Worm (Caenorhabditis elegans) whole organism, early embryonic: ENCODE measurements around the gene str-169.

Experiments
- B0310.2 ChIP-seq: sonication (generic microtip); optimal IDR thresholded peaks from 2 replicates; lab custom pipeline; 2016; ENCODE audit warnings: mild to moderate bottlenecking, missing genetic modification characterization, missing compliant biosample characterization
- F13C5.2 ChIP-seq: sonication (generic microtip); optimal IDR thresholded peaks from 2 replicates; lab custom pipeline; 2017; ENCODE audit warnings: mild to moderate bottlenecking, missing genetic modification characterization, inconsistent platforms, missing compliant biosample characterization
- aly-1 ChIP-seq: sonication (generic microtip); optimal IDR thresholded peaks from 2 replicates; lab custom pipeline; 2016; ENCODE audit warnings: missing genetic modification characterization, missing compliant biosample characterization
- ama-1 ChIP-seq: fragments of 150-350 bp; optimal IDR thresholded peaks from 2 replicates; lab custom pipeline; 2014
- ceh-13 ChIP-seq: fragments of 200-800 bp; sonication (Bioruptor generic); optimal IDR thresholded peaks from 2 replicates; lab custom pipeline; 2018; ENCODE audit warnings: mild to moderate bottlenecking, missing genetic modification characterization, missing compliant biosample characterization
- ceh-36 ChIP-seq: sonication (generic microtip); optimal IDR thresholded peaks from 2 replicates; lab custom pipeline; 2016; ENCODE audit warnings: missing genetic modification characterization, inconsistent platforms, missing compliant biosample characterization
- ets-7 ChIP-seq: sonication (generic microtip); optimal IDR thresholded peaks from 2 replicates; lab custom pipeline; 2016; ENCODE audit warnings: missing genotype, missing genetic modification characterization, missing compliant biosample characterization
- flt-1 ChIP-seq: fragments of 200-800 bp; sonication (Bioruptor generic); IDR thresholded peaks from 2 replicates; pipeline ENCODE4 v1.3.6; 2022; ENCODE audit warnings: missing genetic modification characterization, missing compliant biosample characterization
- hmbx-1 ChIP-seq: sonication (generic microtip); optimal IDR thresholded peaks from 2 replicates; lab custom pipeline; 2016; ENCODE audit warnings: mild to moderate bottlenecking, missing genetic modification characterization, missing compliant biosample characterization
- hmg-4 ChIP-seq: fragments of 200-800 bp; sonication (Bioruptor generic); optimal IDR thresholded peaks from 2 replicates; lab custom pipeline; 2018; ENCODE audit warnings: mild to moderate bottlenecking, missing genetic modification characterization, missing compliant biosample characterization
- hnd-1 ChIP-seq: sonication (generic microtip); optimal IDR thresholded peaks from 2 replicates; lab custom pipeline; 2016; ENCODE audit warnings: missing genetic modification characterization, missing compliant biosample characterization
- pes-1 ChIP-seq: fragments of 200-800 bp; sonication (Bioruptor generic); IDR thresholded peaks from 2 replicates; pipeline ENCODE4 v1.3.6; 2022; ENCODE audit warnings: missing genetic modification reagents, missing genetic modification characterization, missing compliant biosample characterization
- scrt-1 ChIP-seq: fragments of 200-800 bp; sonication (Bioruptor generic); IDR thresholded peaks from 2 replicates; pipeline ENCODE4 v1.3.6; 2022; ENCODE audit warnings: missing genetic modification characterization, missing compliant biosample characterization
- sea-1 ChIP-seq: fragments of 200-800 bp; sonication (Bioruptor generic); conservative IDR thresholded peaks from 2 replicates; pipeline ENCODE4 v1.3.6; 2022; ENCODE audit warnings: missing genetic modification characterization, missing compliant biosample characterization
- tbx-11 ChIP-seq: fragments of 200-800 bp; sonication (Bioruptor generic); IDR thresholded peaks from 2 replicates; pipeline ENCODE4 v1.3.6; 2022; ENCODE audit warnings: missing genetic modification characterization, missing compliant biosample characterization
- tbx-37 ChIP-seq: fragments of 200-800 bp; sonication (Bioruptor generic); conservative IDR thresholded peaks from 2 replicates; pipeline ENCODE4 v1.3.6; 2022; ENCODE audit warnings: missing genetic modification reagents, missing genetic modification characterization, missing compliant biosample characterization
- tra-4 ChIP-seq: sonication (generic microtip); optimal IDR thresholded peaks from 2 replicates; lab custom pipeline; 2017; ENCODE audit warnings: missing genetic modification characterization, missing compliant biosample characterization

str-169 gene

DNA sequence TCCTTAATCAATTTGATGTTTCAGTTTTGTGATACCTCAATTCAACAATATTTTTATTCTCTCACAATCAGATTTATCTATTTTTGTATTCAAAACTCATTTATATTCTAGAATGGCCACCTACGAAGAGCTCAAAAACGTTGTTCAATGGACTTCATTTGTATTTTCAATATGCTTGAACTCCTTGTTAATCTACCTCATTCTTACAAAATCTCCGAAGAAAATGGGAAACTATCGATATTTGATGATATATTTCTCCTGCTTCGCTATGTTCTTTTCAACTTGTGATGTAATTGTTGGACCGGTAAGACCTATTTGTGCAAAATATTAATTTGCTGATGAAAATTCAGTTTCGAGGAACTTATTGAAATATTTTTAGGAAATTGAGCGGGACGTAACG is 14.8 kb downstream of the str-169 start, which contains the start of gene str-164:
Gene str-164 (plus strand): TSS at position 113 of the 400 bp plus-strand sequence.
- no peak for TF ChIP-seq pes-1 (GFP tag; lab: Robert Waterston, UW)
- TF ChIP-seq tbx-11 (GFP tag; lab: Robert Waterston, UW): no peak
- no peak for TF ChIP-seq ceh-13
- TF ChIP-seq ets-7 (tag; lab: Kevin White, UChicago): no peak
- TF ChIP-seq ceh-36 (tag; lab: Kevin White, UChicago): no peak
- TF ChIP-seq tra-4 (tag; lab: Kevin White, UChicago): no peak
- no peak for TF ChIP-seq hnd-1 (tag; lab: Kevin White, UChicago)
- TF ChIP-seq hmbx-1: no peak
- no peak for TF ChIP-seq scrt-1
- TF ChIP-seq aly-1: no peak
- TF ChIP-seq F13C5.2: no peak
- no peak for TF ChIP-seq sea-1 (GFP tag; lab: Robert Waterston, UW)
- TF ChIP-seq ama-1 (lab: Kevin White, UChicago): no peak
- no peak for TF ChIP-seq flt-1 (GFP tag; lab: Robert Waterston, UW)
- TF ChIP-seq hmg-4 (GFP tag; lab: Kevin White, UChicago): no peak
- no peak for TF ChIP-seq tbx-37
- TF ChIP-seq B0310.2: no peak

DNA sequence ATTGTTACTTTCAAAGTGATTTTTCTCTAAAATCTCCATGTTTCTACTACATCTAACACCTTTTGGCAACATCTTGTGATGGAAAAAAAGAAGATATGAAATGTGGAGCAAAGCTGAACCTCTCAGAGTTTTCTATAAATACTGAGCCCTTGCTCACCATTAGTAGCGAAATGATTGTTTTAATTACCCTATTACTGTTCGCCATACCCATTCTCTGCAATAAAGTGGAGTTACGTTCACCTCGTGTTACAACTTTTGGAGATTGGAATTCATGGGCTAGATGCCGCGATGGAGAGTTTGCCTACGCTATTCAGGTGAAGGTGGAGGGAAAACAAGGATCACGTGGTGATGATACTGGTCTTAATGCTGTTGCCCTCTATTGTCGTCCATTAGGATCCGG is 18.0 kb downstream of the str-169 start, which contains the start of gene txt-3:
Gene txt-3 (plus strand): TSS at position 125 of the 400 bp plus-strand sequence.
- TF ChIP-seq ceh-36 (tag; lab: Kevin White, UChicago): no peak
- TF ChIP-seq flt-1 (GFP tag; lab: Robert Waterston, UW): no peak
- no peak for TF ChIP-seq ceh-13
- no peak for TF ChIP-seq tbx-11 (GFP tag; lab: Robert Waterston, UW)
- TF ChIP-seq scrt-1: no peak
- no peak for TF ChIP-seq aly-1
- TF ChIP-seq B0310.2: no peak
- TF ChIP-seq hmg-4 (GFP tag; lab: Kevin White, UChicago): no peak
- no peak for TF ChIP-seq sea-1 (GFP tag; lab: Robert Waterston, UW)
- TF ChIP-seq hmbx-1: no peak
- TF ChIP-seq ama-1 (lab: Kevin White, UChicago): no peak
- no peak for TF ChIP-seq tra-4 (tag; lab: Kevin White, UChicago)
- TF ChIP-seq ets-7 (tag; lab: Kevin White, UChicago): no peak
- no peak for TF ChIP-seq tbx-37
- TF ChIP-seq F13C5.2: no peak
- TF ChIP-seq hnd-1 (tag; lab: Kevin White, UChicago): no peak
- TF ChIP-seq pes-1 (GFP tag; lab: Robert Waterston, UW): no peak

DNA sequence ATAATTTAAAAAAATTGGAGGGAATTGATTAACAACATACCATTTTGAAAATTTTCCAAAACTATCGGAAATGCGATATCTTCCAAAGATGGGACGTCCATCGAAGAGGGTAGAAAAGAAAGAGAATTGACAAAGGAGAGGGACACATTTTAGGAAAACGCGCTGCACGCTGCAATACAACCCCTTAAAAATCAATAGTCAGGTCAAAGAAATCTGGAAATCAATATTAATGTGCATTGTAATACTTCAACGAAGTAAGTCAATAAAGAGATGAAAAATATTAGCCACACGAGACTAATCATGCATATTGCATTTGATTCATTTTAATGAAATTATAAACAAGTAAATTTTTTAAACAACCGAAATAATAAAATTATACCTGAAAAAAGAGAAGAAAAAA is 23.5 kb downstream of the str-169 start, which contains the start of gene Y9C9A.13:
Gene Y9C9A.13 (minus strand): TSS at position 101 of the 400 bp plus-strand sequence.
- no peak for TF ChIP-seq flt-1 (GFP tag; lab: Robert Waterston, UW)
- TF ChIP-seq pes-1 (GFP tag; lab: Robert Waterston, UW): no peak

DNA sequence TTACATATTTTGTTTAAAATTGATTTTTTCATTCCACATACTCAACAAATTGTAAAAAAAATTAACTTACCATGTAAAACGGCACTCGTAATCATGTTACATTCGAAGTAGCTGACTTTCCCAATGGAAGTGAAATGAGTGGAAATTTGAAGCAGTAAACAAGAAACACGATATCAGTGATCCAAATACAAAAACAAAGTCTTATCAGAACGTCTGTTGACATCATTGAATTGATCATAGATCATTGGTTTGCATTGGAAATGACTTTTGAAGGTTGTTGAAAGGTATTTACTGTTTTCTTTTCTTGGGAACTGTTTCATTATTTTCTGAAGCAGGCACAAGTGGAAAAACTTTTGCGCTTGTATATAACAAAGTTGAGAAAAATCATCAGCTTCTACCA is 30.1 kb downstream of the str-169 start, which contains the start of gene Y9C9A.16:
Gene Y9C9A.16 (minus strand): TSS at position 131 of the 400 bp plus-strand sequence.
- no peak for TF ChIP-seq F13C5.2
- TF ChIP-seq B0310.2: no peak
- TF ChIP-seq tra-4 (tag; lab: Kevin White, UChicago): no peak
- TF ChIP-seq hmbx-1: no peak
- TF ChIP-seq ama-1 (lab: Kevin White, UChicago): no peak

DNA sequence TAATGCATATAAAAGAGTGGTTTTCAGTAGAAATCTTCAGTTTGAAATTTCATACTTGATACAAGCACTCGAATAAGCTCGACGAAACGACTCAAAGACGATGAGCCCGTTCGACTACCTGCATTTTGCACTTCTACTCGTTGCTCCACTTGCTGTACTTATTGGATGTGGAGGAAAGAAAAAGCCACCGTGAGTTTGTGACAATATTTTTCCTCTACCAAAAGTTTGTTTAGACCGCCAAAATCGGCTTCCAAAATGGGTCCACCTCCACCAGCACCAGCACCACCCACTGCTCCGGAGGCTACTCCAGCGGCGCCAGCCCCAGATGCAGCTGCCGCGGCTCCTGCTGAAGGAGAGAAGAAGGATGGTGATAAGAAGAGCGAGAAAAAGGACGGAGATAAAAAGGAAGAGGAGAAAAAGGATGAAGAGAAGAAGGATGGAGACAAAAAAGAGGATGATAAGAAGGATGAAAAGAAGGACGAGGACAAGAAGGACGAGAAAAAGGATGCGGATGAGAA is 31.4 kb downstream of the str-169 start, which contains the start of gene E03H12.5:
Gene E03H12.5 (plus strand): TSS at position 51 of the 518 bp plus-strand sequence.
- TF ChIP-seq tra-4 (tag; lab: Kevin White, UChicago) (no peak), ets-7 (tag; lab: Kevin White, UChicago) (no peak), scrt-1 (no peak), ceh-13 (no peak)

DNA sequence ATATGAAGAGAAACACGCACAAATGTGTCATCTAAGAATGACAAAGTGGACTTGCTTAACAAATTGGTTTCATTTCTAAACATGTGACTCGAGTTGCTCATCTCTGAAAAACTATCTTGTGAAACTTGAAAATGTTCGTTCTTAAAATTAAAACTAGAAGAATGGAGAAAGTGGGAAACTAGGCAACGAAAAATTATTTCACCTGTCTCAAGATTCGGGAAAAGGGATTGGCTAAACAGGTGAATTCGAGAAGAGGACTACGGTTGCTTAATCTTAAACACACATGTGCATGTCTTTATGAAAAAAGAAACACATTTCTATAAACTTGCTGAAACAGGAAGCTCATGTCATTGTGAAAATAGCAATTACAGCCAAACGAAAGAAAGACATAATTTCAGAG is 35.2 kb downstream of the str-169 start, which contains the start of gene srz-24:
Gene srz-24 (minus strand): TSS at position 101 of the 400 bp plus-strand sequence.
- TF ChIP-seq tbx-11 (GFP tag; lab: Robert Waterston, UW) (no peak), hnd-1 (tag; lab: Kevin White, UChicago) (no peak), pes-1 (GFP tag; lab: Robert Waterston, UW) (no peak), tbx-37 (no peak), ceh-13 (no peak), hmbx-1 (no peak), scrt-1 (no peak), ets-7 (tag; lab: Kevin White, UChicago) (no peak), B0310.2 (no peak), flt-1 (GFP tag; lab: Robert Waterston, UW) (no peak), tra-4 (tag; lab: Kevin White, UChicago) (no peak), aly-1 (no peak), hmg-4 (GFP tag; lab: Kevin White, UChicago) (no peak), sea-1 (GFP tag; lab: Robert Waterston, UW) (no peak), ama-1 (lab: Kevin White, UChicago) (no peak), F13C5.2 (no peak), ceh-36 (tag; lab: Kevin White, UChicago) (no peak)

DNA sequence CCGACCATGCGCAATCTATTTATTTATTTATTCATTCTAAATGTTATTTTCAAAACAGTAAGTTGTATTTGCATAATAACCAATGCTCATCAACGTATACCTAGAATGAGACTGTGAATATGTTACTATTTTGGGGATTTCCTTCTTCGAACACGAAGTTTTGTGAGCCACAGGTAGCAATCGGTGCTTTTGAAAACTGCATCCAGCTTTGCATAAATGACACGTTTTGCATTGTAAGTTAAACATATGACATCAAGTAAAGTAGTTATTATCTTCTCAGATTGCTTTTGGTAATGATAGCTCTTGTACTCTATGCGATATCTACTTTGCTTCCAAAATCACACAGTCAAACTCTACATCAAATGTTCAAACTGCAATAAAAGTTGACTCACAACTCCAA is 36.6 kb downstream of the str-169 start, which contains the start of gene E03H12.4:
Gene E03H12.4 (plus strand): TSS at position 120 of the 400 bp plus-strand sequence.
- TF ChIP-seq hmbx-1 (no peak), sea-1 (GFP tag; lab: Robert Waterston, UW) (no peak)

DNA sequence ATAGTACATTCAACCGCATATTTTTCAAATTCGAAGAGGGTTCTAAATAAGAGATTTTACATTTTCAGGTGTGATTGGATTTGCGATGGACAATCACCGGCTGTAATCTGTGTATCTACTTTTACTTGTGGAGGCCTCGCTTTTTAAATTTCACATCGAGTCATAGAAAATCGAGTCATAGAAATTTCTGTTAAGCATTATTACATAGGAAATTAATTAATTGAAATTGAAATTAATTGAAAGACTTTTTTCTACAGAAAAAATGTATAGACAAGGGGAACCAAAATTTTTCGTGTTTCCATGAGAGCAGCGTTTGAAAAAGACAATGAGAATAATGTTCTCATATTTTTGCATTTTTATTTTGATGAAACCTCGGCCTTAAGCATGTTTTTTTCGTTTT is 37.9 kb downstream of the str-169 start, which contains the start of gene clec-176:
Gene clec-176 (plus strand): TSS at position 301 of the 400 bp plus-strand sequence.
- TF ChIP-seq ceh-13 (no peak), scrt-1 (no peak), B0310.2 (no peak), sea-1 (GFP tag; lab: Robert Waterston, UW) (no peak), tra-4 (tag; lab: Kevin White, UChicago) (no peak), tbx-37 (no peak), ets-7 (tag; lab: Kevin White, UChicago) (no peak), ceh-36 (tag; lab: Kevin White, UChicago) (no peak), F13C5.2 (no peak)
